Worm (Caenorhabditis elegans) whole organism, young adult: ENCODE measurements around the gene lpr-6.

ENCODE experiments used
- aptf-2 ChIP-seq: fragments of 200-800 bp; sonication (Bioruptor generic); conservative IDR thresholded peaks from 2 replicates; pipeline ENCODE4 v1.3.6; 2022; ENCODE audit warnings: missing genetic modification reagents, missing genetic modification characterization, missing compliant biosample characterization
- attf-6 ChIP-seq: fragments of 200-800 bp; sonication (Bioruptor generic); IDR thresholded peaks from 2 replicates; pipeline ENCODE4 v1.3.6; 2022; ENCODE audit warnings: missing genetic modification reagents, missing genetic modification characterization, missing compliant biosample characterization

- TF ChIP-seq attf-6 (GFP tag; lab: Robert Waterston, UW) (no peak), aptf-2 (GFP tag; lab: Robert Waterston, UW) (no peak)
These were observed 13.6 kb downstream of the lpr-6 start, which contains the start of gene W04G3.5 for ce11 chrX:11073358-11073757.
